Worm (Caenorhabditis elegans): ENCODE data around the gene nhr-180.
A peak's percentile ranks its signal among the peaks of the same experiment; 100 is the strongest.

DNA sequence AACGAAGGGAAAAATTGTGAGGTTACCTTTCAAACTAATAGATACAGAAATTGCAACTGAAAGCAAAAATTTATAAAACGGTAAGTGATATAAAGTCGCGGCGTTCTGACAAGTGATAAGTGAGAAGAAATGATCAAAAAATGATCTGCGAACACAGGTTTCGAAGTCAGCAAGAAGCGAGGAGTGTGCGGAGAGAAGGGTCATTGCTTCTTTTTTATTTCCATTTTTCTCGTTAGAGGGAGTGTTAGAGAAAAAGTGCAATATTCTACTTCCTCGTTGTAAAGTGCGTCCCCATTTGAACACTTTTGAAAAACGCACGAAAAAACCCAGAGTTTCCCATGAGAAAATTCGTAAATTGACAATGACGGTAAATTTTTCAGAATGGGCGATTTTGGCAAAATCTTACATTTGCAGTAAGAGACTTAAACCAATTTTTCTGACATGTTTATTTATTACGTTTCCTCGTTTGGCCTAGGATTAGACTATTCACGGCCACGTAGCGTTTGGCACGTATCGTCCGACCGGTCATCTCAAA lies 9.3 kb upstream of the nhr-180 start, which contains the start of the genes fbxa-72 and srx-21:
- TF ChIP-seq elt-3 (tag; optimal IDR thresholded peaks at IDR 0.05): no peak
- TF ChIP-seq elt-2 (tag; optimal IDR thresholded peaks at IDR 0.05): peak; percentile 28
- no peak for TF ChIP-seq eor-1 (tag; optimal IDR thresholded peaks at IDR 0.05)
- no peak for TF ChIP-seq nhr-76 (tag; optimal IDR thresholded peaks at IDR 0.05)
- no peak for TF ChIP-seq fos-1 (tag; optimal IDR thresholded peaks at IDR 0.05)
- peak; percentile 12 for TF ChIP-seq snpc-4 (tag; optimal IDR thresholded peaks at IDR 0.05)
- TF ChIP-seq skn-1 (tag; optimal IDR thresholded peaks at IDR 0.05): no peak
- no peak for TF ChIP-seq pha-4 (tag; optimal IDR thresholded peaks at IDR 0.05)
- no peak for TF ChIP-seq egl-27 (tag; optimal IDR thresholded peaks at IDR 0.05)
- TF ChIP-seq ceh-82 (tag; optimal IDR thresholded peaks at IDR 0.05): no peak
- TF ChIP-seq egl-5 (tag; optimal IDR thresholded peaks at IDR 0.05): no peak
- TF ChIP-seq ztf-4 (tag; optimal IDR thresholded peaks at IDR 0.05): no peak
- TF ChIP-seq elt-1 (tag; optimal IDR thresholded peaks at IDR 0.05): no peak
- TF ChIP-seq nhr-67 (tag; optimal IDR thresholded peaks at IDR 0.05): no peak
